Fruit fly (Drosophila melanogaster) whole organism, pupa: ENCODE results near the gene CG43094.

ENCODE experiments used
- CG10348 ChIP-seq: fragments of 200-800 bp; sonication (Bioruptor generic); IDR thresholded peaks from 2 replicates; pipeline ENCODE4 v1.3.6; 2022; ENCODE audit warnings: missing biosample characterization, missing genetic modification characterization
- CG12605 ChIP-seq: fragments of 200-800 bp; sonication (Bioruptor generic); IDR thresholded peaks from 2 replicates; pipeline ENCODE4 v1.3.6; 2022; ENCODE audit warnings: missing biosample characterization, missing genetic modification characterization
- CG13204 ChIP-seq: fragments of 200-800 bp; sonication (Bioruptor generic); optimal IDR thresholded peaks from 2 replicates; lab custom pipeline; 2018; ENCODE audit warnings: missing biosample characterization, mild to moderate bottlenecking, missing genetic modification characterization, moderate library complexity
- CG14655 ChIP-seq: fragments of 200-800 bp; sonication (Bioruptor generic); optimal IDR thresholded peaks from 3 replicates; lab custom pipeline; 2017; ENCODE audit warnings: mild to moderate bottlenecking, missing biosample characterization, missing genetic modification reagents, missing genetic modification characterization
- CG15710 ChIP-seq: fragments of 200-800 bp; sonication (Bioruptor generic); optimal IDR thresholded peaks from 2 replicates; lab custom pipeline; 2018; ENCODE audit warnings: missing biosample characterization, mild to moderate bottlenecking, missing genetic modification characterization, moderate library complexity
- CG17806 ChIP-seq: fragments of 200-800 bp; sonication (Bioruptor generic); optimal IDR thresholded peaks from 2 replicates; lab custom pipeline; 2018; ENCODE audit warnings: missing biosample characterization, mild to moderate bottlenecking, missing genetic modification characterization, moderate library complexity
- CG32121 ChIP-seq: fragments of 200-800 bp; sonication (Bioruptor generic); IDR thresholded peaks from 2 replicates; pipeline ENCODE4 v1.3.6; 2022; ENCODE audit warnings: missing biosample characterization, missing genetic modification characterization
- CG34367 ChIP-seq: fragments of 200-800 bp; sonication (Bioruptor generic); optimal IDR thresholded peaks from 2 replicates; lab custom pipeline; 2018; ENCODE audit warnings: missing biosample characterization, mild to moderate bottlenecking, missing genetic modification characterization
- CG4496 ChIP-seq: fragments of 200-800 bp; sonication (Bioruptor generic); IDR thresholded peaks from 3 replicates; pipeline ENCODE4 v1.3.6; 2022; ENCODE audit warnings: missing biosample characterization, missing genetic modification characterization
- CG8159 ChIP-seq: fragments of 200-800 bp; sonication (Bioruptor generic); optimal IDR thresholded peaks from 3 replicates; lab custom pipeline; 2018; ENCODE audit warnings: missing biosample characterization, mild to moderate bottlenecking, missing genetic modification characterization, moderate library complexity
- CG8301 ChIP-seq: fragments of 200-800 bp; sonication (Bioruptor generic); optimal IDR thresholded peaks from 2 replicates; lab custom pipeline; 2018; ENCODE audit warnings: missing biosample characterization, mild to moderate bottlenecking, missing genetic modification characterization
- CG9948 ChIP-seq: fragments of 200-800 bp; sonication (Bioruptor generic); optimal IDR thresholded peaks from 2 replicates; lab custom pipeline; 2018; ENCODE audit warnings: missing biosample characterization, mild to moderate bottlenecking, missing genetic modification characterization, moderate library complexity
- D1 ChIP-seq: fragments of 200-800 bp; sonication (Bioruptor generic); optimal IDR thresholded peaks from 2 replicates; lab custom pipeline; 2018; ENCODE audit warnings: missing biosample characterization, mild to moderate bottlenecking, missing genetic modification characterization, moderate library complexity
- EcR ChIP-seq: fragments of 200-800 bp; sonication (Bioruptor generic); optimal IDR thresholded peaks from 3 replicates; lab custom pipeline; 2019; ENCODE audit warnings: missing biosample characterization, missing genetic modification characterization, mild to moderate bottlenecking, moderate library complexity, missing genetic modification reagents
- Ets98B ChIP-seq: fragments of 200-800 bp; sonication (Bioruptor generic); IDR thresholded peaks from 2 replicates; pipeline ENCODE4 v1.3.6; 2022; ENCODE audit warnings: missing biosample characterization, missing genetic modification characterization
- Pif1A ChIP-seq: fragments of 200-800 bp; sonication (Bioruptor generic); optimal IDR thresholded peaks from 3 replicates; lab custom pipeline; 2016; ENCODE audit warnings: missing biosample characterization, missing genetic modification characterization
- Pif1B ChIP-seq: fragments of 200-800 bp; sonication (Bioruptor generic); optimal IDR thresholded peaks from 3 replicates; lab custom pipeline; 2016; ENCODE audit warnings: missing biosample characterization, missing genetic modification characterization
- Snoo ChIP-seq: fragments of 200-800 bp; sonication (Bioruptor generic); optimal IDR thresholded peaks from 3 replicates; lab custom pipeline; 2017; ENCODE audit warnings: missing biosample characterization, mild to moderate bottlenecking, missing genetic modification characterization, inconsistent platforms
- fd96Ca ChIP-seq: fragments of 200-800 bp; sonication (Bioruptor generic); IDR thresholded peaks from 3 replicates; pipeline ENCODE4 v1.3.6; 2022; ENCODE audit warnings: missing biosample characterization, missing genetic modification characterization
- gl ChIP-seq: fragments of 200-800 bp; sonication (Bioruptor generic); optimal IDR thresholded peaks from 2 replicates; lab custom pipeline; 2018; ENCODE audit warnings: missing biosample characterization, mild to moderate bottlenecking, missing genetic modification characterization
- rn ChIP-seq: fragments of 200-800 bp; sonication (Bioruptor generic); IDR thresholded peaks from 2 replicates; pipeline ENCODE4 v1.3.6; 2022; ENCODE audit warnings: missing biosample characterization, missing genetic modification characterization

Gene CG43094

dm6 chr3R:22755187-22755777 is 15.5 kb downstream of the CG43094 start:
- TF ChIP-seq D1: no peak
- TF ChIP-seq Ets98B: peak; percentile 7; the same call in 1 of the 2 replicates
- no peak for TF ChIP-seq CG32121 (GFP tag; lab: Robert Waterston, UW)

- TF ChIP-seq CG4496: peak; percentile 57
- peak; percentile 40 for TF ChIP-seq CG12605
- peak; percentile 65 for TF ChIP-seq Ets98B
- peak; percentile 37 for TF ChIP-seq CG8301 (tag; lab: Kevin White, UChicago)
- no peak for TF ChIP-seq EcR (GFP tag; lab: Kevin White, UChicago)
- peak; percentile 58 for TF ChIP-seq CG14655 (GFP tag; lab: Kevin White, UChicago)
- peak; percentile 92 for TF ChIP-seq CG13204
- peak; percentile 53; the same call in 1 of the 3 replicates for TF ChIP-seq fd96Ca (GFP tag; lab: Robert Waterston, UW)
- TF ChIP-seq CG32121 (GFP tag; lab: Robert Waterston, UW): peak; percentile 57; the same call in 1 of the 2 replicates
- no peak for TF ChIP-seq CG8159 (tag; lab: Kevin White, UChicago)
Observed at dm6 chr3R:22753895-22754774, 16.7 kb downstream of the CG43094 start.

dm6 chr3R:22753600-22753894 is 17.2 kb downstream of the CG43094 start:
- TF ChIP-seq CG13204: no peak
- peak; percentile 8 for TF ChIP-seq EcR (GFP tag; lab: Kevin White, UChicago)
- TF ChIP-seq CG4496: 0 out of 3 replicates have a peak, but pooled peaks have one; percentile 13

dm6 chr3R:22752929-22753328 is 17.9 kb downstream of the CG43094 start:
- TF ChIP-seq CG34367 (tag; lab: Kevin White, UChicago) (no peak), CG10348 (GFP tag; lab: Robert Waterston, UW) (no peak), CG4496 (no peak), Pif1A (GFP tag; lab: Kevin White, UChicago) (no peak), CG14655 (GFP tag; lab: Kevin White, UChicago) (no peak), gl (tag; lab: Kevin White, UChicago) (no peak), CG32121 (GFP tag; lab: Robert Waterston, UW) (no peak), Pif1B (GFP tag; lab: Kevin White, UChicago) (no peak), EcR (GFP tag; lab: Kevin White, UChicago) (no peak)

dm6 chr3R:22751698-22752097 is 19.1 kb downstream of the CG43094 start:
- no peak for TF ChIP-seq CG8301 (tag; lab: Kevin White, UChicago)
- TF ChIP-seq CG4496: no peak
- no peak for TF ChIP-seq rn (GFP tag; lab: Robert Waterston, UW)
- TF ChIP-seq CG8159 (tag; lab: Kevin White, UChicago): no peak
- no peak for TF ChIP-seq CG32121 (GFP tag; lab: Robert Waterston, UW)
- no peak for TF ChIP-seq Ets98B
- no peak for TF ChIP-seq CG13204
- no peak for TF ChIP-seq CG15710 (tag; lab: Kevin White, UChicago)
- TF ChIP-seq CG17806 (tag; lab: Kevin White, UChicago): no peak
- TF ChIP-seq CG10348 (GFP tag; lab: Robert Waterston, UW): no peak
- TF ChIP-seq D1: no peak
- TF ChIP-seq CG34367 (tag; lab: Kevin White, UChicago): no peak
- no peak for TF ChIP-seq fd96Ca (GFP tag; lab: Robert Waterston, UW)
- TF ChIP-seq CG14655 (GFP tag; lab: Kevin White, UChicago): no peak
- TF ChIP-seq Pif1B (GFP tag; lab: Kevin White, UChicago): no peak

dm6 chr3R:22751111-22751510 is 19.7 kb downstream of the CG43094 start:
- no peak for TF ChIP-seq CG14655 (GFP tag; lab: Kevin White, UChicago)
- no peak for TF ChIP-seq CG15710 (tag; lab: Kevin White, UChicago)
- TF ChIP-seq D1: no peak
- TF ChIP-seq Snoo: peak; percentile 6
- TF ChIP-seq rn (GFP tag; lab: Robert Waterston, UW): no peak
- TF ChIP-seq CG13204: no peak
- peak; percentile 17 for TF ChIP-seq CG8301 (tag; lab: Kevin White, UChicago)
- no peak for TF ChIP-seq EcR (GFP tag; lab: Kevin White, UChicago)
- no peak for TF ChIP-seq gl (tag; lab: Kevin White, UChicago)
- TF ChIP-seq Pif1A (GFP tag; lab: Kevin White, UChicago): peak; percentile 5
- TF ChIP-seq CG32121 (GFP tag; lab: Robert Waterston, UW): peak; percentile 57
- TF ChIP-seq CG10348 (GFP tag; lab: Robert Waterston, UW): no peak
- no peak for TF ChIP-seq CG34367 (tag; lab: Kevin White, UChicago)
- peak; percentile 76 for TF ChIP-seq fd96Ca (GFP tag; lab: Robert Waterston, UW)
- no peak for TF ChIP-seq CG9948
- TF ChIP-seq CG4496: no peak
- TF ChIP-seq Ets98B: peak; percentile 54
- TF ChIP-seq CG17806 (tag; lab: Kevin White, UChicago): no peak
- peak; percentile 41 for TF ChIP-seq CG8159 (tag; lab: Kevin White, UChicago)
- no peak for TF ChIP-seq Pif1B (GFP tag; lab: Kevin White, UChicago)
- TF ChIP-seq CG12605: no peak
